Worm (Caenorhabditis elegans) whole organism, L1 larva: Measurements from ENCODE around the gene C24B5.4.

Source experiments
- C04F5.9 ChIP-seq: sonication (generic microtip); optimal IDR thresholded peaks from 2 replicates; lab custom pipeline; 2016; ENCODE audit warnings: missing genetic modification characterization, missing compliant biosample characterization
- C16A3.4 ChIP-seq: fragments of 150-350 bp; optimal IDR thresholded peaks from 2 replicates; lab custom pipeline; 2014; ENCODE audit warnings: missing biosample characterization, missing genetic modification characterization
- aha-1 ChIP-seq: fragments of 150-350 bp; optimal IDR thresholded peaks from 2 replicates; lab custom pipeline; 2014; ENCODE audit warnings: missing biosample characterization, missing genetic modification characterization
- alr-1 ChIP-seq: fragments of 200-800 bp; sonication (Bioruptor generic); optimal IDR thresholded peaks from 2 replicates; lab custom pipeline; 2018; ENCODE audit warnings: borderline replicate concordance, mild to moderate bottlenecking, missing genetic modification characterization, missing compliant biosample characterization
- ama-1 ChIP-seq: fragments of 150-350 bp; optimal IDR thresholded peaks from 2 replicates; lab custom pipeline; 2014
- blmp-1 ChIP-seq: fragments of 150-350 bp; optimal IDR thresholded peaks from 2 replicates; lab custom pipeline; 2014; ENCODE audit warnings: missing biosample characterization, missing genetic modification characterization
- ceh-82 ChIP-seq, 3 experiments: fragments of 150-350 bp in 1 of 3; sonication (generic microtip) in 2 of 3; optimal IDR thresholded peaks; 2 replicates each; lab custom pipeline; 2014 to 2017; ENCODE audit warnings: missing biosample characterization in 3 of 3, missing genetic modification characterization in 3 of 3
- dsc-1 ChIP-seq: sonication (generic microtip); optimal IDR thresholded peaks from 2 replicates; lab custom pipeline; 2016; ENCODE audit warnings: mild to moderate bottlenecking, missing genetic modification characterization, missing compliant biosample characterization
- egl-27 ChIP-seq, 2 experiments: fragments of 150-350 bp in 1 of 2; sonication (generic microtip); optimal IDR thresholded peaks; 3 replicates each; lab custom pipeline; 2017 to 2018; ENCODE audit warnings: missing biosample characterization in 2 of 2, missing genetic modification characterization in 2 of 2, missing genetic modification reagents in 2 of 2
- elt-2 ChIP-seq: sonication (generic microtip); optimal IDR thresholded peaks from 2 replicates; lab custom pipeline; 2016; ENCODE audit warnings: missing genetic modification characterization, mild to moderate bottlenecking, inconsistent platforms, missing compliant biosample characterization, missing genetic modification reagents
- elt-3 ChIP-seq, 6 experiments: fragments of 150-350 bp in 1 of 6; sonication (generic microtip); optimal IDR thresholded peaks; 2 replicates each; lab custom pipeline; 2017 to 2018; ENCODE audit warnings: missing biosample characterization in 6 of 6, missing genetic modification characterization in 6 of 6, inconsistent platforms in 1 of 6
- fkh-8 ChIP-seq: sonication (generic microtip); optimal IDR thresholded peaks from 2 replicates; lab custom pipeline; 2016; ENCODE audit warnings: mild to moderate bottlenecking, missing genetic modification characterization, missing compliant biosample characterization
- grh-1 ChIP-seq: fragments of 200-800 bp; sonication (Bioruptor generic); IDR thresholded peaks from 2 replicates; pipeline ENCODE4 v1.3.6; 2022; ENCODE audit warnings: missing genetic modification reagents, missing genetic modification characterization, missing compliant biosample characterization
- hlh-4 ChIP-seq: sonication (generic microtip); optimal IDR thresholded peaks from 2 replicates; lab custom pipeline; 2016; ENCODE audit warnings: mild to moderate bottlenecking, missing genetic modification characterization, missing compliant biosample characterization
- irx-1 ChIP-seq: sonication (generic microtip); optimal IDR thresholded peaks from 2 replicates; lab custom pipeline; 2016; ENCODE audit warnings: missing genetic modification characterization, missing compliant biosample characterization
- isw-1 ChIP-seq: fragments of 200-800 bp; sonication (Bioruptor generic); IDR thresholded peaks from 2 replicates; pipeline ENCODE4 v1.3.6; 2022; ENCODE audit warnings: missing genetic modification characterization, missing compliant biosample characterization
- lin-14 ChIP-seq: fragments of 200-800 bp; sonication (Bioruptor generic); optimal IDR thresholded peaks from 2 replicates; lab custom pipeline; 2018; ENCODE audit warnings: mild to moderate bottlenecking, missing genetic modification characterization, moderate library complexity, missing compliant biosample characterization
- lin-35 ChIP-seq, 2 experiments: fragments of 150-350 bp; optimal IDR thresholded peaks; 2 replicates each; lab custom pipeline; 2014; ENCODE audit warnings: missing biosample characterization in 2 of 2, missing genetic modification characterization in 2 of 2, missing genetic modification reagents in 2 of 2
- lin-39 ChIP-seq: fragments of 150-350 bp; optimal IDR thresholded peaks from 2 replicates; lab custom pipeline; 2014; ENCODE audit warnings: missing biosample characterization, missing genetic modification reagents, missing genetic modification characterization
- lsy-2 ChIP-seq, 2 experiments: fragments of 150-350 bp; optimal IDR thresholded peaks; 2 replicates each; lab custom pipeline; 2014; ENCODE audit warnings: missing biosample characterization in 2 of 2, missing genetic modification characterization in 2 of 2
- mef-2 ChIP-seq: fragments of 150-350 bp; optimal IDR thresholded peaks from 2 replicates; lab custom pipeline; 2014; ENCODE audit warnings: missing biosample characterization, missing genetic modification characterization
- mep-1 ChIP-seq: fragments of 150-350 bp; optimal IDR thresholded peaks from 2 replicates; lab custom pipeline; 2014; ENCODE audit warnings: missing biosample characterization, missing genetic modification characterization
- nhr-11 ChIP-seq: fragments of 150-350 bp; optimal IDR thresholded peaks from 2 replicates; lab custom pipeline; 2014; ENCODE audit warnings: missing biosample characterization, missing genetic modification characterization
- nhr-20 ChIP-seq: sonication (generic microtip); optimal IDR thresholded peaks from 2 replicates; lab custom pipeline; 2016; ENCODE audit warnings: mild to moderate bottlenecking, missing genetic modification characterization, missing compliant biosample characterization
- nhr-47 ChIP-seq: sonication (generic microtip); optimal IDR thresholded peaks from 2 replicates; lab custom pipeline; 2016; ENCODE audit warnings: mild to moderate bottlenecking, missing genetic modification characterization, moderate library complexity, missing compliant biosample characterization
- nhr-71 ChIP-seq: sonication (generic microtip); optimal IDR thresholded peaks from 2 replicates; lab custom pipeline; 2016; ENCODE audit warnings: mild to moderate bottlenecking, missing genetic modification characterization, moderate library complexity, missing compliant biosample characterization
- nhr-85 ChIP-seq: sonication (generic microtip); peaks from one replicate; lab custom pipeline; 2016; ENCODE audit warnings: missing genetic modification characterization, inconsistent platforms, missing compliant biosample characterization
- nhr-90 ChIP-seq: sonication (generic microtip); optimal IDR thresholded peaks from 2 replicates; lab custom pipeline; 2016; ENCODE audit warnings: mild to moderate bottlenecking, missing genetic modification characterization, missing compliant biosample characterization; ENCODE audit not compliant: poor library complexity
- pag-3 ChIP-seq: sonication (generic microtip); optimal IDR thresholded peaks from 2 replicates; lab custom pipeline; 2017; ENCODE audit warnings: missing genetic modification characterization, mild to moderate bottlenecking, missing compliant biosample characterization, antibody characterized with exemption, borderline replicate concordance; ENCODE audit not compliant: insufficient read depth
- pax-3 ChIP-seq: fragments of 200-800 bp; sonication (Bioruptor generic); optimal IDR thresholded peaks from 2 replicates; lab custom pipeline; 2018; ENCODE audit warnings: mild to moderate bottlenecking, missing genetic modification characterization, moderate library complexity, missing compliant biosample characterization
- pqm-1 ChIP-seq: sonication (generic microtip); optimal IDR thresholded peaks from 3 replicates; lab custom pipeline; 2017; ENCODE audit warnings: missing biosample characterization, missing genetic modification characterization
- rnt-1 ChIP-seq: sonication (generic microtip); optimal IDR thresholded peaks from 2 replicates; lab custom pipeline; 2016; ENCODE audit warnings: mild to moderate bottlenecking, missing genetic modification characterization, moderate library complexity, missing compliant biosample characterization
- snpc-4 ChIP-seq: fragments of 150-350 bp; optimal IDR thresholded peaks from 2 replicates; lab custom pipeline; 2014; ENCODE audit warnings: missing biosample characterization, missing genetic modification characterization
- snu-23 ChIP-seq: sonication (generic microtip); optimal IDR thresholded peaks from 2 replicates; lab custom pipeline; 2016; ENCODE audit warnings: missing genetic modification characterization, missing compliant biosample characterization
- sox-4 ChIP-seq: sonication (generic microtip); optimal IDR thresholded peaks from 2 replicates; lab custom pipeline; 2016; ENCODE audit warnings: missing genetic modification characterization, missing compliant biosample characterization
- sup-37 ChIP-seq: fragments of 200-800 bp; sonication (Bioruptor generic); optimal IDR thresholded peaks from 2 replicates; lab custom pipeline; 2018; ENCODE audit warnings: mild to moderate bottlenecking, missing genetic modification characterization, missing compliant biosample characterization
- unc-86 ChIP-seq: sonication (generic microtip); optimal IDR thresholded peaks from 2 replicates; lab custom pipeline; 2016; ENCODE audit warnings: missing genetic modification characterization, missing compliant biosample characterization
- unc-98 ChIP-seq: fragments of 200-800 bp; sonication (Bioruptor generic); IDR thresholded peaks from 2 replicates; pipeline ENCODE4 v1.3.6; 2022; ENCODE audit warnings: missing genetic modification characterization, missing compliant biosample characterization
- vab-15 ChIP-seq: sonication (generic microtip); optimal IDR thresholded peaks from 2 replicates; lab custom pipeline; 2017; ENCODE audit warnings: missing genotype, mild to moderate bottlenecking, missing genetic modification characterization, missing compliant biosample characterization
- xbp-1 ChIP-seq: sonication (generic microtip); optimal IDR thresholded peaks from 2 replicates; lab custom pipeline; 2016; ENCODE audit warnings: missing genetic modification characterization, missing compliant biosample characterization
- ztf-11 ChIP-seq, 2 experiments: sonication (generic microtip); optimal IDR thresholded peaks; 2 replicates each; lab custom pipeline; 2016 to 2017; ENCODE audit warnings: missing genetic modification characterization in 2 of 2, missing biosample characterization in 1 of 2, missing compliant biosample characterization in 1 of 2

Gene C24B5.4

DNA sequence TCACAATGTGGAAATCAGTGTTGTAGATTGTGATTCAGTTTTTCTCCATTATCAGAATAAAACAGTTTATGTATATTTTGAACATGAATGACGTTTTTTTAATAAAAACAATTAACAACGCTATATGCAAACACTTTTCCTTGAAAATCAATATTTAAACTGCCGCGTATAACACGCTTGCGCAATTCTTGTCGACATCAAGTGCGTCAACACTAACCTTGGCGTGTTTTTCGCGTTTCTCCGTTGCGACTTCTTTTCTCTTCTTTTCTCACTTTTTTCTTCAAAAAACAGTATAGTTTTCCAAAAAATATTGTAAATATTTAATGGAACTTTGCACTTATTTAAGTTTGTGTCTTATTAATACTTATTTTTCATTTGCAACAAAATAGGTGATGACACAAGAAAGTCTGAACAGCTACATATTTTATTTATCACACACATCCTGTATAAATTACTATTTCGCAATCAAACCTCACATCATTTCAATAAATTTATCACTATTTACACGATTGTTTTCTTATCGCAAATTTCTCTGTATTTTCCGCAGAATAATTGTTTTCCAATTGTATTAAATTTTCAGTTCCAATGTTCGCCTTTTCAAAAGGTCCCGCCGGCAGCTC, 21.8 kb downstream of the C24B5.4 start, which contains the start of gene spas-1 (continued):
- peak; percentile 21 for TF ChIP-seq sup-37 (GFP tag; lab: Kevin White, UChicago)

DNA sequence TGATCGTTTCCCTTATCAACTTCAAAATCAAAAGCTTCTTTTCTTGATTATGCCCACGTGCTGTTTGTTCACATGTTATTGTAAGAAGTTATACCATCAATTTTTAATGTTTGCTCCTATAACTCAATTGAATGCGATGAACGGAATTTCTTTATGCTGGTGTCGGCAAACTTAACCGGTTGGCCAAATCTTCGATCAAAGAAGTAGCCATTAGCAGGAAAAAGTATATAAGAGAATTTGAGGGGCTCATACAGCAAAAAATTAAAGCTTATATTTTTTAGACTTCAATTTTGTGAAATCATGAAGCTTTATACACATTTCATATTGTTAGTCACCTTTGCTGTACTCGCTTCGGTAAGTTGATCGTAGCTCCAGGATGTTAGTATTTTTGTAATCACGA, 23.3 kb downstream of the C24B5.4 start, which contains the start of gene pqn-16:
Gene pqn-16 (plus strand): TSS at position 301 of the 400 bp plus-strand sequence.
- TF ChIP-seq ama-1: no peak
- no peak for TF ChIP-seq nhr-20 (tag; lab: Kevin White, UChicago)
- TF ChIP-seq unc-98 (GFP tag; lab: Robert Waterston, UW): no peak
- TF ChIP-seq mep-1: no peak
- no peak for TF ChIP-seq alr-1 (tag; lab: Kevin White, UChicago)
- no peak for TF ChIP-seq nhr-71 (tag; lab: Kevin White, UChicago)

DNA sequence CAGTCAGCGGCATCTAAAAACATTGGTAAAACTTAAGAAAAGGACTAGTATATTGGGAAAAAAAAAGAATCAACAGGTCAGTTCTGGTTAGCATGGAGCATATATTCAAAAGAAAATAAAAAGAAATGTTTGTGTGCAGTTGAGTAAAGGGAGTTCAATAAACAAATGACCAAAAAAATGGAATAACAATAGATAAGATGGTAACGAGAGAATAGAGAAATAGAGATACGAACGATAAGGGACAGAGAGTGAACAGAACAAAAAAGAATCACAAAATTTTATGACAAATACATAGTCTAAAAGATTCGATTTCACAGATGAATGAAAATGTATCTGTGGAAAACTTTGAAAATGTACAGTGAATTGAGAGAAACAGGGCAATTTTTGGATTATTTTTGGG, 24.1 kb downstream of the C24B5.4 start, which contains the start of gene gad-3:
Gene gad-3 (minus strand): TSS at position 17 of the 400 bp plus-strand sequence.
- TF ChIP-seq lin-14 (GFP tag; lab: Kevin White, UChicago) (peak; percentile 41), unc-98 (GFP tag; lab: Robert Waterston, UW) (no peak), elt-2 (tag; lab: Kevin White, UChicago) (peak; percentile 52), pax-3 (tag; lab: Kevin White, UChicago) (no peak), C04F5.9 (tag; lab: Kevin White, UChicago) (no peak), nhr-85 (tag; lab: Kevin White, UChicago) (peak; percentile 41), blmp-1 (peak; percentile 7), isw-1 (GFP tag; lab: Robert Waterston, UW) (no peak), dsc-1 (tag; lab: Kevin White, UChicago) (no peak)

DNA sequence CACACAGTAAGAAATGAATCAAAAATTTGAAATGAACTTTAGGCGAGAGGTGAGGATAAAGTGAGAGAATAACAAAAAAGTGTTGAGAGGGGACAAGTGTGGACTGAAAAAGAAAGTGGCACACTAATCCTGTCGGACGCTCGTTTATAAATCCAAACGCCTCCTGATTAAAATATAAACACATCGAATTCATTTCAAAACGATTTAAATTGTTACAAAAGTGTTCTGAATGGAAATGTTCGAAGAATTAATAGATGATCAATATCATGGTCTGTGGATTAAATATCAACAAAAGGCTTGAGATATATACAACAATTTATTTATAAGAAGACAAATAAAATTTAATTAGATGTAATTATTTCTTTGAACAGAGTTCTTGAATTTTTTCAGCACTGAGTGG, 29.0 kb downstream of the C24B5.4 start, which contains the start of gene B0222.11:
Gene B0222.11 (minus strand): TSS at position 101 of the 400 bp plus-strand sequence.
- TF ChIP-seq fkh-8 (tag; lab: Kevin White, UChicago): no peak
- no peak for TF ChIP-seq snpc-4 (tag; lab: Kevin White, UChicago)
- no peak for TF ChIP-seq nhr-11 (tag; lab: Kevin White, UChicago)
- no peak for TF ChIP-seq irx-1 (tag; lab: Kevin White, UChicago)
- no peak for TF ChIP-seq sup-37 (GFP tag; lab: Kevin White, UChicago)
- no peak for TF ChIP-seq mef-2 (tag; lab: Kevin White, UChicago)
- TF ChIP-seq hlh-4 (tag; lab: Kevin White, UChicago): no peak
- TF ChIP-seq nhr-85 (tag; lab: Kevin White, UChicago): no peak
- TF ChIP-seq lin-35 (GFP tag; optimal IDR thresholded peaks at IDR 0.05; lab: Kevin White, UChicago): no peak
- no peak for TF ChIP-seq pqm-1 (tag; lab: Kevin White, UChicago)
- no peak for TF ChIP-seq lin-39 (tag; lab: Kevin White, UChicago)
- no peak for TF ChIP-seq sox-4 (tag; lab: Kevin White, UChicago)
- no peak for TF ChIP-seq nhr-20 (tag; lab: Kevin White, UChicago)
- TF ChIP-seq pag-3 (tag; lab: Kevin White, UChicago): no peak
- no peak for TF ChIP-seq aha-1 (tag; lab: Kevin White, UChicago)
- TF ChIP-seq pax-3 (tag; lab: Kevin White, UChicago): no peak
- TF ChIP-seq, all 84 proteins: peak for 0

DNA sequence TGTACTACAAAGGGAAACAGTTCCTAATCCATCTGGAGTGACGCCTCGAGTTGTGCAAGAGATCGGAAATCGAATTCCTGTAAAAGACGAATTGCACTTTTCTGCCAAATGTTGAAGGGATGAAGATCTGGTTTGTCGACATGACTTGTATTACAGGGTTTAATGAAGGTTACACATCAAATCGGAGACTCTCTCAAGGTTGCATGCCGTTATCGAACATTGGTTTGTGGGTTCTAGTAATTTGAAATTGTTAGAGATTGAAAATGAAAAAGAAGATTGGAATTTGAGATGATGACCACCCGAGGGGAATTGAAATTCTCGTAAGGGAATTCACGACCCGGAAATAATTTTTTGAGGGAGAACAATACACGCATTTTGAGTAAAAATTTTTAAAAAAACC, 30.8 kb downstream of the C24B5.4 start:
- TF ChIP-seq xbp-1 (tag; lab: Kevin White, UChicago) (no peak), fkh-8 (tag; lab: Kevin White, UChicago) (no peak), lin-14 (GFP tag; lab: Kevin White, UChicago) (peak; percentile 84), elt-3 (tag; optimal IDR thresholded peaks at IDR 0.05; lab: Kevin White, UChicago) (peak in 1 of 6 experiments; percentile 35), vab-15 (tag; lab: Kevin White, UChicago) (no peak), egl-27 (tag; optimal IDR thresholded peaks at IDR 0.05; lab: Kevin White, UChicago) (no peak), nhr-47 (tag; lab: Kevin White, UChicago) (peak; percentile 13), nhr-20 (tag; lab: Kevin White, UChicago) (peak; percentile 57), rnt-1 (tag; lab: Kevin White, UChicago) (peak; percentile 37), irx-1 (tag; lab: Kevin White, UChicago) (peak; percentile 35), nhr-71 (tag; lab: Kevin White, UChicago) (peak; percentile 46), blmp-1 (peak; percentile 22), ztf-11 (tag; optimal IDR thresholded peaks at IDR 0.05; lab: Kevin White, UChicago) (no peak), unc-86 (tag; lab: Kevin White, UChicago) (no peak), snu-23 (GFP tag; lab: Kevin White, UChicago) (peak; percentile 43), mep-1 (peak; percentile 32), nhr-90 (tag; lab: Kevin White, UChicago) (peak; percentile 33), grh-1 (peak; percentile 34), lsy-2 (tag; optimal IDR thresholded peaks at IDR 0.05; lab: Kevin White, UChicago) (peak in 1 of 2 experiments; percentile 19), nhr-85 (tag; lab: Kevin White, UChicago) (peak; percentile 89), C16A3.4 (peak; percentile 12), ceh-82 (tag; optimal IDR thresholded peaks at IDR 0.05; lab: Kevin White, UChicago) (peak in 1 of 3 experiments; percentile 12)
